Worm (Caenorhabditis elegans) whole organism, young adult: ENCODE data around the gene F59B1.8.

Experiments used
- F39B2.1 ChIP-seq: fragments of 200-800 bp; sonication (Bioruptor generic); IDR thresholded peaks from 2 replicates; pipeline ENCODE4 v1.3.6; 2022; ENCODE audit warnings: missing genetic modification reagents, missing genetic modification characterization, missing compliant biosample characterization
- atf-7 ChIP-seq: sonication (generic microtip); optimal IDR thresholded peaks from 2 replicates; lab custom pipeline; 2017; ENCODE audit warnings: mild to moderate bottlenecking, missing genetic modification characterization, missing compliant biosample characterization
- attf-6 ChIP-seq: fragments of 200-800 bp; sonication (Bioruptor generic); IDR thresholded peaks from 2 replicates; pipeline ENCODE4 v1.3.6; 2022; ENCODE audit warnings: missing genetic modification reagents, missing genetic modification characterization, missing compliant biosample characterization
- cebp-1 ChIP-seq, 2 experiments: fragments of 200-800 bp in 1 of 2; sonication (Bioruptor generic) in 1 of 2; sonication (generic microtip) in 1 of 2; IDR thresholded peaks in 1 of 2; optimal IDR thresholded peaks in 1 of 2; 2 replicates each; pipeline versions ENCODE4 v1.3.6 to Lab custom; 2017 to 2022; ENCODE audit warnings: missing compliant biosample characterization in 2 of 2, missing genetic modification characterization in 2 of 2, mild to moderate bottlenecking in 1 of 2, missing genetic modification reagents in 1 of 2, moderate library complexity in 1 of 2
- egl-18 ChIP-seq: fragments of 200-800 bp; sonication (Bioruptor generic); IDR thresholded peaks from 2 replicates; pipeline ENCODE4 v1.3.6; 2022; ENCODE audit warnings: missing genetic modification reagents, missing genetic modification characterization, missing compliant biosample characterization
- hlh-12 ChIP-seq: sonication (generic microtip); optimal IDR thresholded peaks from 2 replicates; lab custom pipeline; 2016; ENCODE audit warnings: missing genetic modification characterization, missing compliant biosample characterization
- nhr-179 ChIP-seq: sonication (generic microtip); optimal IDR thresholded peaks from 2 replicates; lab custom pipeline; 2016; ENCODE audit warnings: mild to moderate bottlenecking, missing genetic modification characterization, missing compliant biosample characterization
- rcor-1 ChIP-seq: fragments of 200-800 bp; sonication (Bioruptor generic); IDR thresholded peaks from 2 replicates; pipeline ENCODE4 v1.3.6; 2022; ENCODE audit warnings: missing genetic modification reagents, missing genetic modification characterization, missing compliant biosample characterization
- rpc-1 ChIP-seq, 2 experiments: fragments of 150-350 bp in 1 of 2; sonication (generic microtip) in 1 of 2; optimal IDR thresholded peaks; 2 replicates each; lab custom pipeline; 2014 to 2018; ENCODE audit warnings: missing biosample characterization in 1 of 2, missing genetic modification characterization in 1 of 2, missing genetic modification reagents in 1 of 2, missing genotype in 1 of 2
- sea-2 ChIP-seq: fragments of 200-800 bp; sonication (Bioruptor generic); IDR thresholded peaks from 2 replicates; pipeline ENCODE4 v1.3.6; 2022; ENCODE audit warnings: missing genetic modification characterization, missing compliant biosample characterization

Gene F59B1.8

DNA sequence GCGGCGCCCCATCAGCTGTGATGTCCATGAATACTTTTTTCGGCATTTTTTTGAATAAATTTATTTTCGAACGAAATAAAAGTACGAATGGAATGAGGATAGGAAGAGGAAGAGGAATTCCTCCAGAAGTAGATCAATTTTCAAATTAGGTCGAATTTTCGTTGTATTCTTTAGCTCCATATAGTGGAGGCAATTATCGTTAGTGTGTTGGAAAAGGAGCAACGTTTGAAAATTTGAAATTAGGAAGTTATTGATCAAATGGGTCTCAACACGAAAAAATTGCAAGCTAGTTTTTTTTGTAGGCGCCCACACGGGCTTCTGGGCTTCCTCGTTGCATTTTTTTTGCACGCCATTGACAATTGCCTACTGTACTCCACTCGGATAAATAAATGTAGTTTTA is 51.9 kb downstream of the F59B1.8 start, which contains the start of gene T22F3.12:
Gene T22F3.12 (minus strand): TSS at position 101 of the 400 bp plus-strand sequence.
- TF ChIP-seq F39B2.1 (GFP tag; lab: Robert Waterston, UW) (no peak), rpc-1 (optimal IDR thresholded peaks at IDR 0.05; lab: Kevin White, UChicago) (no peak), rpc-1 (tag; optimal IDR thresholded peaks at IDR 0.05; lab: Kevin White, UChicago) (no peak), sea-2 (GFP tag; lab: Robert Waterston, UW) (no peak), egl-18 (GFP tag; lab: Robert Waterston, UW) (no peak), cebp-1 (GFP tag; IDR thresholded peaks at IDR 0.05; lab: Robert Waterston, UW) (no peak), cebp-1 (tag; optimal IDR thresholded peaks at IDR 0.05; lab: Kevin White, UChicago) (no peak), rcor-1 (GFP tag; lab: Robert Waterston, UW) (no peak), hlh-12 (tag; lab: Kevin White, UChicago) (no peak), nhr-179 (tag; lab: Kevin White, UChicago) (no peak), attf-6 (GFP tag; lab: Robert Waterston, UW) (no peak), atf-7 (tag; lab: Kevin White, UChicago) (no peak)
